Fruit fly (Drosophila melanogaster): Measurements from ENCODE around the gene EMC4.

Gene EMC4

DNA sequence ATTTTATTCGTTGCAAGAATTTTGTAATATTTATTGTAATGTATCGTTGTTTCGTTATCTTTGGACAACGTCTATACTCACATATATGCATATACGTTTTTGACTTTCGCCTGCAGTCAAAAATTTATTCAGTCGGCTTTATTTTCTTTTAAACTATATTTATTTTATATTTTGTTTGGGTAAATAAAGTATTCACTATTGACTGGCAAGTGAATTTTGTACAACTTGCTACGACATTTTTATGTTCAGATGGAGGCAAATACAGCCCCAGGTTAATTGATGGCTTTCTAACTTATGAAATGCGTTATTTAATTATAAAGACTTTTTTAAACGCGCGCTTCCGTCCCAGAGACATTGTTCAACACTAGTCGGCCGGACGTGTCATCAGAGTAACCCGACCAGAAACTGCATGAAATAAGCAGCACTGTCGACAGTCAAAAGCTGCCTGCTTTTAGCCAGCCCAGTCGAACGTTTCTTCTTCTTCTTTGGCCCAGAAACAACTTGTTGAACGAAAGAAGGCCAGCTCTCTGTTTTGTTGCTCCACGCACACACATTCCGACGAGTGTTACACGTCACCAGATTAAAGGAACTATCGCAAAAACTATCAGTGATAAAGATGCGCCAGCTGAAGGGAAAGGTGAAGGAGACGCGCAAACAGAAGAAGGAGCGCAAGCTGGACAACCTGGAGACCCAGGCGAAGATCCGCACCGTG, 4.5 kb downstream of the EMC4 start, which contains the start of gene CG33169 (continued):
- TF ChIP-seq Eip74EF (GFP tag; optimal IDR thresholded peaks at IDR 0.05) (no peak), ham (GFP tag; IDR thresholded peaks at IDR 0.05) (peak; percentile 72; the same call in 1 of the 2 replicates), chn (GFP tag; optimal IDR thresholded peaks at IDR 0.05) (peak; percentile 88), CG9817 (tag; optimal IDR thresholded peaks at IDR 0.05) (peak; percentile 92), CG16779 (GFP tag; IDR thresholded peaks at IDR 0.05) (peak; percentile 94), p53 (GFP tag; optimal IDR thresholded peaks at IDR 0.05) (peak; percentile 89), bowl (GFP tag; IDR thresholded peaks at IDR 0.05) (peak; percentile 77), HHEX (GFP tag; optimal IDR thresholded peaks at IDR 0.05) (peak; percentile 78), Atf-2 (GFP tag; optimal IDR thresholded peaks at IDR 0.05) (peak; percentile 77), CG17802 (tag; optimal IDR thresholded peaks at IDR 0.05) (peak; percentile 67), CG3995 (GFP tag; optimal IDR thresholded peaks at IDR 0.05) (peak; percentile 66), lmd (GFP tag; IDR thresholded peaks at IDR 0.05) (peak; percentile 79), E2f1 (GFP tag; IDR thresholded peaks at IDR 0.05) (peak; percentile 85), CG1647 (GFP tag; optimal IDR thresholded peaks at IDR 0.05) (peak; percentile 85), yki (optimal IDR thresholded peaks at IDR 0.05) (no peak), Spps (tag; optimal IDR thresholded peaks at IDR 0.05) (no peak), Max (GFP tag; optimal IDR thresholded peaks at IDR 0.05) (peak; percentile 84), CG10147 (GFP tag; optimal IDR thresholded peaks at IDR 0.05) (peak; percentile 52), dmrt99B (tag; optimal IDR thresholded peaks at IDR 0.05) (peak; percentile 61), CG14050 (GFP tag; IDR thresholded peaks at IDR 0.05) (peak; percentile 60), D19B (GFP tag; optimal IDR thresholded peaks at IDR 0.05) (peak; percentile 44), run (tag; optimal IDR thresholded peaks at IDR 0.05) (no peak), CG12071 (GFP tag; optimal IDR thresholded peaks at IDR 0.05) (peak; percentile 75), dimm (GFP tag; IDR thresholded peaks at IDR 0.05) (peak; percentile 41; the same call in 1 of the 2 replicates), Doc2 (GFP tag; IDR thresholded peaks at IDR 0.05) (peak; percentile 70; the same call in 1 of the 2 replicates), CG2120 (GFP tag; optimal IDR thresholded peaks at IDR 0.05) (peak; percentile 91), CG11723 (GFP tag; optimal IDR thresholded peaks at IDR 0.05) (peak; percentile 56), CG10267 (tag; optimal IDR thresholded peaks at IDR 0.05) (peak; percentile 99), inv (GFP tag; IDR thresholded peaks at IDR 0.05; ENCODE audit: partially characterized antibody) (peak; percentile 61), CG7987 (GFP tag; optimal IDR thresholded peaks at IDR 0.05) (peak; percentile 92), Hr51 (GFP tag; optimal IDR thresholded peaks at IDR 0.05) (peak in 1 of 2 experiments; percentile 90), Lpt (GFP tag; optimal IDR thresholded peaks at IDR 0.05) (no peak), Atf6 (GFP tag; IDR thresholded peaks at IDR 0.05) (peak; percentile 46; the same call in 1 of the 2 replicates), CG7928 (GFP tag; optimal IDR thresholded peaks at IDR 0.05) (peak; percentile 67), Stat92E (GFP tag; optimal IDR thresholded peaks at IDR 0.05) (no peak), jigr1 (GFP tag; IDR thresholded peaks at IDR 0.05) (0 out of 3 replicates have a peak, but pooled peaks have one; percentile 49), Atf3 (GFP tag; optimal IDR thresholded peaks at IDR 0.05) (peak; percentile 96), disco-r (GFP tag; optimal IDR thresholded peaks at IDR 0.05) (peak; percentile 81), Kr (GFP tag; optimal IDR thresholded peaks at IDR 0.05) (no peak), dati (GFP tag; IDR thresholded peaks at IDR 0.05) (peak; percentile 46; the same call in 1 of the 2 replicates), Mes4 (GFP tag; optimal IDR thresholded peaks at IDR 0.05) (peak; percentile 75), CG8089 (GFP tag; optimal IDR thresholded peaks at IDR 0.05) (peak; percentile 81), gce (GFP tag; IDR thresholded peaks at IDR 0.05) (peak; percentile 72; the same call in 2 of the 3 replicates), CG4404 (GFP tag; IDR thresholded peaks at IDR 0.05) (peak; percentile 61), CG8944 (GFP tag; optimal IDR thresholded peaks at IDR 0.05) (peak; percentile 90), Elba2 (GFP tag; optimal IDR thresholded peaks at IDR 0.05) (peak; percentile 51), CG3407 (GFP tag; optimal IDR thresholded peaks at IDR 0.05) (peak; percentile 65), CG4854 (GFP tag; optimal IDR thresholded peaks at IDR 0.05) (peak; percentile 85), gcm (GFP tag; optimal IDR thresholded peaks at IDR 0.05) (peak; percentile 9)
